Worm (Caenorhabditis elegans): ENCODE data around the gene sre-28.
"Not testable (repeated sequence)": the region's sequence is repeated elsewhere in the genome, so short reads cannot be mapped to it uniquely, and the experiment has no call there.

The sre-28 gene

ce11 chrV:9980731-9981483 is 36.7 kb downstream of the sre-28 start, which contains the start of the genes ruvb-1 and tofu-1:
Gene ruvb-1, minus strand, starts transcription at chrV:9980802.
Gene tofu-1, plus strand, starts transcription at chrV:9981147.
- TF ChIP-seq lin-11 (tag; optimal IDR thresholded peaks at IDR 0.05) (peak; percentile 56), gmeb-1 (tag; optimal IDR thresholded peaks at IDR 0.05) (peak; percentile 68), F13H6.1 (tag; optimal IDR thresholded peaks at IDR 0.05) (peak; percentile 85), blmp-1 (tag; optimal IDR thresholded peaks at IDR 0.05; ENCODE audit: insufficient read depth) (peak; percentile 5), nhr-129 (tag; optimal IDR thresholded peaks at IDR 0.05) (peak; percentile 22), nhr-21 (tag; optimal IDR thresholded peaks at IDR 0.05) (peak; percentile 41), C34F6.9 (tag; optimal IDR thresholded peaks at IDR 0.05) (peak; percentile 58), sma-3 (GFP tag; optimal IDR thresholded peaks at IDR 0.05) (peak; percentile 91), lsy-2 (tag; optimal IDR thresholded peaks at IDR 0.05) (peak in 1 of 2 experiments; percentile 62), fos-1 (tag; optimal IDR thresholded peaks at IDR 0.05) (peak; percentile 26), sem-4 (tag; optimal IDR thresholded peaks at IDR 0.05) (peak; percentile 40), sma-9 (GFP tag; optimal IDR thresholded peaks at IDR 0.05) (peak; percentile 22), egl-27 (tag; optimal IDR thresholded peaks at IDR 0.05) (peak; percentile 14), unc-55 (GFP tag; optimal IDR thresholded peaks at IDR 0.05) (peak; percentile 58), lin-13 (GFP tag; optimal IDR thresholded peaks at IDR 0.05) (peak; percentile 80), crh-2 (tag; optimal IDR thresholded peaks at IDR 0.05) (peak; percentile 65)
- TF ChIP-seq sma-9 (tag; optimal IDR thresholded peaks at IDR 0.05) = not testable (repeated sequence)

DNA sequence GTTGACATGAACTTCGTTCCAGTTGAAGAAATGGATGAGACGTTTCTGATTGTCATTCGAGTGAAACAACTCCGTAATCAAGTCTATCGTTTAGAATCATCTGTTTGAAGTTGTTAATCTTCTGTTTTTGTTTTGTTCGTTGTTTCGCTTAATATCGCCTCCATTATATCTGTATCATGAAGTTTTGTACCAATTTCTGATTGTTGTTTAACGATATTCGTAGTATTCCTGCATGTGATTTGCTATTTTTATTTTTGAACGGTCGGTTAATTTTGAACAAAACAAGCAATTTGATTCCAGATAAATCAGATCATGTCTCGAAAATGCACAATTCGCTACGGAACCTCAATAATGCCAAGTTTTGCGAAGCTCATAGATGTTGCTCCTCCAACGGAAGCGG is 38.4 kb downstream of the sre-28 start, which contains the start of gene C27H6.9:
TSS of gene C27H6.9 (plus strand) at position 301 of the 400 bp plus-strand sequence.
- TF ChIP-seq aly-2 (tag; optimal IDR thresholded peaks at IDR 0.05) = no peak

DNA sequence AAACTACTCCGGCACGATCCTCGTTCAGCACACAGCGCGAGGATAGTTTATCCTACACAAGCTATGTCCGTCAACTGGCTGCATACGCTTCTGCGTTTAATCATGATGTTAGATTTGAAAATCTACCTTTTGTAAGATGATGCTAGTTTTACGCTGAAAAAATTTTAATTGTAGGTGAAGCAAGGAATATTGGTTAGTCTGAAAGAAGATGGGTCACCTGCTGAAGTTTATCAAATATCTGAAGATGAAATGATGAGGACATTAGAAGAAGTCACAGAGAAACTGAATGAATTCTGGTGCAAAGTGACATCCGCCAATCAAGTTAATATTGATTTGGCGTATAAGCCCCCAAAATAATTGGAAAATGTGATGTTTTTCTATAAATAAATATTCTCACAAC is 39.3 kb downstream of the sre-28 start:
- TF ChIP-seq lsy-2 (tag; optimal IDR thresholded peaks at IDR 0.05) (peak in 1 of 2 experiments; percentile 25), ztf-1 (GFP tag; conservative IDR thresholded peaks at IDR 0.05) (no peak), sem-4 (tag; optimal IDR thresholded peaks at IDR 0.05) (no peak), unc-39 (tag; optimal IDR thresholded peaks at IDR 0.05) (no peak)

DNA sequence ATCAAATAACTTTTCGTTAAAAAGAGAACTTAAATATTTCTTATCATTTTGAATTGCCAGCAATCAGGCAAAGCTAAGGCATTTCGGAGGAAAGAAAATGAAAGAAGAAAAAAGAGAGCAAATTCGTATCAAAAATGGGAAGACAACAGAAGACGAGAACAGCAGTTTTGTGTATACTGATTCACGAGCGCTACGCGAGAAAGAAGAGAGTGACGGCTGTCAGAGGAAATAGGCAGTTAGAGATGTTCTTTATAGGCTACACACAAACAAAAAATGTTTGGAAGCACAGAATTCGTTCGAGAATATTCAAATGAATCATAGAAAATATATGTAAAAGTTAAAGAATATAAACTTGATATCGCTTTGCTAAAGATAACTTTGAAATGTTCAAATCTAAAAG is 40.6 kb downstream of the sre-28 start:
- TF ChIP-seq nhr-11 (tag; optimal IDR thresholded peaks at IDR 0.05) (peak; percentile 53), lsy-2 (tag; optimal IDR thresholded peaks at IDR 0.05) (no peak), R02D3.7 (tag; optimal IDR thresholded peaks at IDR 0.05) (no peak), alr-1 (tag; optimal IDR thresholded peaks at IDR 0.05) (no peak), nhr-129 (tag; optimal IDR thresholded peaks at IDR 0.05) (no peak), sma-9 (GFP tag; optimal IDR thresholded peaks at IDR 0.05) (no peak), sma-9 (tag; optimal IDR thresholded peaks at IDR 0.05) (no peak), fos-1 (tag; optimal IDR thresholded peaks at IDR 0.05) (peak; percentile 58), C34F6.9 (tag; optimal IDR thresholded peaks at IDR 0.05) (peak; percentile 23), ama-1 (optimal IDR thresholded peaks at IDR 0.05) (peak; percentile 29), mdl-1 (tag; optimal IDR thresholded peaks at IDR 0.05) (no peak), Y55F3AM.14 (GFP tag; optimal IDR thresholded peaks at IDR 0.05) (no peak), lin-39 (tag; optimal IDR thresholded peaks at IDR 0.05) (no peak), crh-2 (tag; optimal IDR thresholded peaks at IDR 0.05) (peak; percentile 33), F13H6.1 (tag; optimal IDR thresholded peaks at IDR 0.05) (peak; percentile 3), egl-27 (tag; optimal IDR thresholded peaks at IDR 0.05) (no peak), unc-55 (GFP tag; optimal IDR thresholded peaks at IDR 0.05) (peak; percentile 52)

- TF ChIP-seq nhr-25 (tag; optimal IDR thresholded peaks at IDR 0.05) (no peak), nhr-11 (tag; optimal IDR thresholded peaks at IDR 0.05) (no peak), lsy-2 (tag; optimal IDR thresholded peaks at IDR 0.05) (peak in 1 of 2 experiments; percentile 17), gmeb-1 (tag; optimal IDR thresholded peaks at IDR 0.05) (no peak), sma-9 (GFP tag; optimal IDR thresholded peaks at IDR 0.05) (peak; percentile 51), sma-9 (tag; optimal IDR thresholded peaks at IDR 0.05) (no peak), F13H6.1 (tag; optimal IDR thresholded peaks at IDR 0.05) (peak; percentile 5)
Observed at ce11 chrV:9985227-9985864, 41.2 kb downstream of the sre-28 start.

DNA sequence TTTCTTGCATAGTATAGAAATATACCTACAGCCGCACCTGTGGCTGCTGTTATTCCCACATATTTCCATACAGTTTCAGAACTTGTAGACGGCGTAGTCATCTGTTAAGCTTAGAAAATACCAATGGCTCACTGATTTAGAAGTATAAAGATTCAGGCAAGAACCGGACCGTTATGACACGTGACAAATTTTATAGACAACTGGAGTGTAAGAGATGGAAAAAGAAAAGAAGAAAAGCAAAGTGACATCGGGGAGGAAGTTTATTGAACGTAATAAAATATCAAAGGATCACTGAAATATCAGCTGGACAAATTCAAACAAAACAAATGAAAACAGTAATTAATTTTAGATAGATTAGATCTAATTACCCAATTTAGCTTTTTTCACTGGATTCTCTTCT is 42.0 kb downstream of the sre-28 start, which contains the start of gene rmd-2:
TSS of gene rmd-2 (minus strand) at position 101 of the 400 bp plus-strand sequence.
- TF ChIP-seq nhr-129 (tag; optimal IDR thresholded peaks at IDR 0.05) (peak; percentile 1), ama-1 (optimal IDR thresholded peaks at IDR 0.05) (no peak), elt-1 (tag; optimal IDR thresholded peaks at IDR 0.05) (no peak), F13H6.1 (tag; optimal IDR thresholded peaks at IDR 0.05) (no peak), ZK546.5 (tag; optimal IDR thresholded peaks at IDR 0.05) (no peak), unc-55 (GFP tag; optimal IDR thresholded peaks at IDR 0.05) (no peak), dmd-4 (tag; optimal IDR thresholded peaks at IDR 0.05) (no peak)
